Worm (Caenorhabditis elegans) whole organism, L1 larva: ENCODE results near the gene F15A4.5.

Experiments used
- nhr-76 ChIP-seq: sonication (generic microtip); optimal IDR thresholded peaks from 2 replicates; lab custom pipeline; 2017; ENCODE audit warnings: missing biosample characterization, missing genetic modification characterization
- nhr-77 ChIP-seq: fragments of 150-350 bp; optimal IDR thresholded peaks from 2 replicates; lab custom pipeline; 2014; ENCODE audit warnings: missing biosample characterization, missing genetic modification characterization

DNA sequence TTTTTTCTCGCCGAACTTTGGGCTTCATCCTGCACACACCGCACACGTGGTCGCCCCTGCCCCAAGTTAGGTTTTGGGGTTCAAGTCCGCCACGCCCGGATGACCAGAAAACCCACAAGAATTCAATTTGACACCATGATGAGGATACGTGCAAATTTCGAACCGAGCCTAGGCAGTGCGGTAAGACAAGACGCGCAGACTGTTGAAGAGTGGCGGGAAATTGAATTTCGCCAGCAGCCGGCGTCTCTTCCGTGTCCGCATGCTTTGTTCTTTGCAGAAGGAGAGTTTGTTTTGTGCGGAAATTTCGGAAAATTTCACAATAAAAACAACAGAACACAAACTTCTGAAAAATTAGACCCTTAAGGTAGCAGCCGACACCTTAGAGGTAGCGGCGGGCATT lies 28.9 kb upstream of the F15A4.5 start:
- TF ChIP-seq nhr-76 (tag; lab: Kevin White, UChicago) (no peak), nhr-77 (tag; lab: Kevin White, UChicago) (no peak)
